Fruit fly (Drosophila melanogaster) whole organism, prepupa: ENCODE data around the gene CG31793.

Experiments
- CG9139 ChIP-seq: fragments of 200-800 bp; sonication (Bioruptor generic); optimal IDR thresholded peaks from 3 replicates; lab custom pipeline; 2017; ENCODE audit warnings: missing biosample characterization, mild to moderate bottlenecking, missing genetic modification characterization
- Eip75B ChIP-seq: fragments of 200-800 bp; sonication (Bioruptor generic); optimal IDR thresholded peaks from 3 replicates; lab custom pipeline; 2016; ENCODE audit warnings: missing biosample characterization, missing genetic modification characterization
- dsx ChIP-seq: fragments of 200-800 bp; optimal IDR thresholded peaks from 3 replicates; lab custom pipeline; 2019; ENCODE audit warnings: missing biosample characterization, mild to moderate bottlenecking, missing genetic modification characterization, moderate library complexity; ENCODE audit not compliant: poor library complexity, severe bottlenecking
- topi ChIP-seq: fragments of 200-800 bp; sonication (Bioruptor generic); optimal IDR thresholded peaks from 3 replicates; lab custom pipeline; 2016; ENCODE audit warnings: missing biosample characterization, missing genetic modification characterization

- TF ChIP-seq topi (GFP tag; lab: Kevin White, UChicago) = peak; percentile 34
- peak; percentile 14 for TF ChIP-seq Eip75B (GFP tag; lab: Kevin White, UChicago)
- TF ChIP-seq CG9139 (GFP tag; lab: Kevin White, UChicago) = peak; percentile 33
- peak; percentile 61 for TF ChIP-seq dsx (GFP tag; lab: Kevin White, UChicago)
Measured at dm6 chr2L:19014032-19014880, 11.1 kb downstream of the CG31793 start.
